Worm (Caenorhabditis elegans): ENCODE results near the gene E02C12.19.
A peak's percentile ranks its signal among the peaks of the same experiment; 100 is the strongest.

Gene E02C12.19

DNA sequence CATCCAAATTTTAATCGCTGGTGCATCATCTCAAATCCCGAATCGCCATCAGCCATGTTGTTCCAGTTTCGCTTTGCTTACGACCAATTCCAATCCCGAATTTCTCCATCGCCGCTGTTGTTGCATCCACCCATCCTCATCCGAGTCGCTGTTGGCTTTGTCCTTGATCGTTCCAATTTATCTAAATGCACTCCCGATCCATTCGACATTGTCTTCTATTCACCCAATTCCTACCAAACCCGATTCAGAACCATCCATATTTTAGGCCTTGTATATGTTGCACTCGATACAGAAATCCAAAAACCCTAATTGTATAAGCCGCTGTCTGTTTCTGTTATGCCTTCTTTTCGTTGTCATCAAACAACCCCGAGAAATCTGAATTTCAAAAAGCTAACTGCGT lies 36.0 kb downstream of the E02C12.19 start (continued):
- TF ChIP-seq attf-4 (tag; optimal IDR thresholded peaks at IDR 0.05), result no peak
- TF ChIP-seq php-3 (GFP tag; IDR thresholded peaks at IDR 0.05), result peak; percentile 81
- TF ChIP-seq set-16 (GFP tag; IDR thresholded peaks at IDR 0.05), result no peak
- peak; percentile 95 for TF ChIP-seq zfp-3 (GFP tag; conservative IDR thresholded peaks at IDR 0.05)
- TF ChIP-seq dmd-6 (GFP tag; IDR thresholded peaks at IDR 0.05), result no peak; the same call in none of the 2 replicates
- TF ChIP-seq dmd-9 (GFP tag; IDR thresholded peaks at IDR 0.05), result 0 out of 2 replicates have a peak, but pooled peaks have one; percentile 4
- no peak for TF ChIP-seq R02D3.7 (tag; optimal IDR thresholded peaks at IDR 0.05)
- TF ChIP-seq madf-9 (GFP tag; conservative IDR thresholded peaks at IDR 0.05), result peak; percentile 45; the same call in 1 of the 2 replicates
- TF ChIP-seq mdt-29 (GFP tag; IDR thresholded peaks at IDR 0.05), result peak; percentile 71
- peak; percentile 11 for TF ChIP-seq rbr-2 (tag; optimal IDR thresholded peaks at IDR 0.05)
- no peak for TF ChIP-seq ceh-28 (tag; optimal IDR thresholded peaks at IDR 0.05)
- peak; percentile 58 for TF ChIP-seq vab-7 (GFP tag; IDR thresholded peaks at IDR 0.05)
- no peak for TF ChIP-seq nhr-77 (tag; optimal IDR thresholded peaks at IDR 0.05)
- no peak for TF ChIP-seq zip-11 (GFP tag; IDR thresholded peaks at IDR 0.05)
- TF ChIP-seq ceh-62 (tag; optimal IDR thresholded peaks at IDR 0.05), result no peak
- TF ChIP-seq nhr-41 (GFP tag; IDR thresholded peaks at IDR 0.05), result peak; percentile 14; the same call in 1 of the 2 replicates
- TF ChIP-seq duxl-1 (tag; optimal IDR thresholded peaks at IDR 0.05; ENCODE audit: poor library complexity), result no peak
- TF ChIP-seq mxl-3 (GFP tag; optimal IDR thresholded peaks at IDR 0.05), result no peak
- no peak for TF ChIP-seq snpc-4 (tag; optimal IDR thresholded peaks at IDR 0.05)
- TF ChIP-seq mep-1 (tag; optimal IDR thresholded peaks at IDR 0.05), result no peak
- no peak for TF ChIP-seq pqm-1 (tag; optimal IDR thresholded peaks at IDR 0.05)
- peak; percentile 70; the same call in 1 of the 2 replicates for TF ChIP-seq snpc-1.2 (GFP tag; IDR thresholded peaks at IDR 0.05)
- TF ChIP-seq Y5F2A.4 (GFP tag; optimal IDR thresholded peaks at IDR 0.05), result peak; percentile 13
- no peak for TF ChIP-seq nhr-6 (tag; optimal IDR thresholded peaks at IDR 0.05)
- TF ChIP-seq tag-97 (GFP tag; IDR thresholded peaks at IDR 0.05), result no peak
- peak; percentile 92 for TF ChIP-seq ceh-20 (GFP tag; IDR thresholded peaks at IDR 0.05)
- TF ChIP-seq madf-5 (GFP tag; IDR thresholded peaks at IDR 0.05), result 0 out of 4 replicates have a peak, but pooled peaks of 1 of the 2 experiments have one; percentile 64
- TF ChIP-seq nhr-10 (tag; optimal IDR thresholded peaks at IDR 0.05), result no peak
- no peak for TF ChIP-seq zfp-2 (tag; optimal IDR thresholded peaks at IDR 0.05)
- peak in 1 of 2 experiments; percentile 74 for TF ChIP-seq daf-16 (GFP tag; optimal IDR thresholded peaks at IDR 0.05)
- no peak for TF ChIP-seq daf-16 (tag; optimal IDR thresholded peaks at IDR 0.05)
- no peak for TF ChIP-seq cey-2 (tag; optimal IDR thresholded peaks at IDR 0.05; ENCODE audit: borderline replicate concordance, insufficient read depth)
- no peak for TF ChIP-seq unc-39 (tag; optimal IDR thresholded peaks at IDR 0.05)
- TF ChIP-seq Y75B8A.6 (GFP tag; IDR thresholded peaks at IDR 0.05), result no peak; the same call in 1 of the 2 replicates
- TF ChIP-seq lin-1 (GFP tag; IDR thresholded peaks at IDR 0.05), result peak; percentile 63
- TF ChIP-seq D1046.2 (GFP tag; IDR thresholded peaks at IDR 0.05), result peak; percentile 64; the same call in 1 of the 2 replicates
- no peak for TF ChIP-seq nhr-48 (tag; optimal IDR thresholded peaks at IDR 0.05)
- TF ChIP-seq egl-43 (GFP tag; IDR thresholded peaks at IDR 0.05), result peak; percentile 80
- peak; percentile 73; the same call in 1 of the 2 replicates for TF ChIP-seq tra-1 (GFP tag; IDR thresholded peaks at IDR 0.05)
- peak; percentile 82 for TF ChIP-seq sdz-12 (GFP tag; optimal IDR thresholded peaks at IDR 0.05)
- TF ChIP-seq daf-8 (GFP tag; IDR thresholded peaks at IDR 0.05), result no peak
- 0 out of 2 replicates have a peak, but pooled peaks have one; percentile 50 for TF ChIP-seq arid-1 (GFP tag; conservative IDR thresholded peaks at IDR 0.05)
- no peak for TF ChIP-seq nhr-111 (GFP tag; optimal IDR thresholded peaks at IDR 0.05)
- TF ChIP-seq T26A8.4 (GFP tag; IDR thresholded peaks at IDR 0.05), result peak; percentile 97
- 0 out of 2 replicates have a peak, but pooled peaks have one; percentile 31 for TF ChIP-seq F44E2.7 (GFP tag; IDR thresholded peaks at IDR 0.05)
- peak; percentile 52 for TF ChIP-seq nhr-102 (tag; optimal IDR thresholded peaks at IDR 0.05)
- peak; percentile 55 for TF ChIP-seq hmg-1.1 (GFP tag; IDR thresholded peaks at IDR 0.05)

All from whole organism, L4 larva.